Worm (Caenorhabditis elegans) whole organism, mixed stage, embryonic: Measurements from ENCODE around the gene T22B3.3.

ENCODE experiments used
- blmp-1 ChIP-seq: fragments of 150-350 bp; optimal IDR thresholded peaks from 2 replicates; lab custom pipeline; 2014; ENCODE audit warnings: missing biosample characterization, missing genetic modification characterization
- ceh-83 ChIP-seq: fragments of 200-800 bp; sonication (Bioruptor generic); optimal IDR thresholded peaks from 2 replicates; lab custom pipeline; 2018; ENCODE audit warnings: mild to moderate bottlenecking, missing genetic modification characterization, missing compliant biosample characterization
- elt-1 ChIP-seq: sonication (generic microtip); optimal IDR thresholded peaks from 2 replicates; lab custom pipeline; 2017; ENCODE audit warnings: missing genetic modification characterization, mild to moderate bottlenecking, missing compliant biosample characterization, antibody characterized with exemption, moderate library complexity, borderline replicate concordance; ENCODE audit not compliant: insufficient read depth
- elt-3 ChIP-seq: fragments of 150-350 bp; optimal IDR thresholded peaks from 2 replicates; lab custom pipeline; 2014; ENCODE audit warnings: missing biosample characterization, missing genetic modification characterization
- mep-1 ChIP-seq: fragments of 150-350 bp; optimal IDR thresholded peaks from 2 replicates; lab custom pipeline; 2017; ENCODE audit warnings: missing biosample characterization, missing genetic modification reagents, missing genetic modification characterization, inconsistent platforms
- mls-2 ChIP-seq: sonication (generic microtip); optimal IDR thresholded peaks from 2 replicates; lab custom pipeline; 2016; ENCODE audit warnings: mild to moderate bottlenecking, missing genetic modification characterization, moderate library complexity, missing compliant biosample characterization
- nhr-237 ChIP-seq: fragments of 150-350 bp; optimal IDR thresholded peaks from 2 replicates; lab custom pipeline; 2014; ENCODE audit warnings: missing biosample characterization, missing genetic modification characterization
- nhr-28 ChIP-seq: fragments of 150-350 bp; optimal IDR thresholded peaks from 2 replicates; lab custom pipeline; 2014; ENCODE audit warnings: missing biosample characterization, missing genetic modification characterization
- pha-4 ChIP-seq: fragments of 150-350 bp; optimal IDR thresholded peaks from 2 replicates; lab custom pipeline; 2018; ENCODE audit warnings: missing biosample characterization, missing genetic modification reagents, missing genetic modification characterization
- snpc-4 ChIP-seq: fragments of 150-350 bp; optimal IDR thresholded peaks from 2 replicates; lab custom pipeline; 2014; ENCODE audit warnings: missing biosample characterization, missing genetic modification characterization
- unc-120 ChIP-seq: sonication (generic microtip); optimal IDR thresholded peaks from 2 replicates; lab custom pipeline; 2017; ENCODE audit warnings: missing genetic modification characterization, missing compliant biosample characterization; ENCODE audit not compliant: poor library complexity, severe bottlenecking
- unc-39 ChIP-seq: fragments of 150-350 bp; optimal IDR thresholded peaks from 2 replicates; lab custom pipeline; 2014; ENCODE audit warnings: missing biosample characterization, missing genetic modification characterization

DNA sequence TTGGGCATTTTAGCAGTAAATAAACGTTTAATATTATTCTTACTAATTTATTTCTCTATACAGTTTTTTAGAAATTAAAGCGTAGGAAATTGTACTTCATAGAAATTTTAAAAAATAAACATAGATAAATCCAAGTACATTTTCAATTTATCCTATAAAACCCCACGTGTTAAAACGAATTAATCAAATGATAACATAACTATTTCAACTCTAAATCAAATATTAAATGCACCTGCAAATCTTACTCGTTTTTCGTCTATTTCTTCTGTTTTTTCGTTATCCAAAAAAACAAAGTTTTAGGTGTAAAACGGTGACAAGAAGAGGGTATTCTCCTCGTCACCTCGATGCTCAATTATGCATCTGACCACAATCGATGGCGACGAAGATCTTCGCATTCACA is 31.4 kb upstream of the T22B3.3 start, which contains the start of gene K01A6.6:
- TF ChIP-seq nhr-28 (no peak), ceh-83 (GFP tag; lab: Kevin White, UChicago) (no peak), mep-1 (tag; lab: Kevin White, UChicago) (no peak), unc-120 (tag; lab: Kevin White, UChicago) (no peak), elt-3 (tag; lab: Kevin White, UChicago) (no peak), pha-4 (tag; lab: Kevin White, UChicago) (no peak), snpc-4 (tag; lab: Kevin White, UChicago) (no peak), elt-1 (tag; lab: Kevin White, UChicago) (no peak), blmp-1 (tag; lab: Kevin White, UChicago) (no peak), nhr-237 (tag; lab: Kevin White, UChicago) (no peak), unc-39 (tag; lab: Kevin White, UChicago) (no peak), mls-2 (tag; lab: Kevin White, UChicago) (no peak)
